Fruit fly (Drosophila melanogaster) S2 (cell line): Measurements from ENCODE around the gene Sry-beta.

Experiments
- CG8478 ChIP-seq: fragments of >200 bp; optimal IDR thresholded peaks from 2 replicates; lab custom pipeline; 2018
- CTCF ChIP-seq, 2 experiments: fragments of >200 bp; optimal IDR thresholded peaks; 2 replicates each; lab custom pipeline; 2018

Sry-beta gene

dm6 chr3R:30039494-30039893 lies at the start of gene Sry-beta, which contains the start of the genes janA and Sry-alpha:
Gene Sry-beta, plus strand, starts transcription at chr3R:30039719.
Gene janA, minus strand, starts transcription at chr3R:30039533.
Gene Sry-alpha, plus strand, starts transcription at chr3R:30039719.
- no peak for TF ChIP-seq CG8478 (lab: Kevin White, UChicago)
- TF ChIP-seq CTCF (optimal IDR thresholded peaks at IDR 0.05; lab: Kevin White, UChicago), result no peak

dm6 chr3R:29990681-29991080 lies 48.8 kb upstream of the Sry-beta start:
- TF ChIP-seq CTCF (optimal IDR thresholded peaks at IDR 0.05; lab: Kevin White, UChicago) (no peak), CG8478 (lab: Kevin White, UChicago) (no peak)

dm6 chr3R:29993134-29993533 lies 46.4 kb upstream of the Sry-beta start, which contains the start of gene Acph-1:
Gene Acph-1, minus strand, starts transcription at chr3R:29993411.
- TF ChIP-seq CTCF (optimal IDR thresholded peaks at IDR 0.05; lab: Kevin White, UChicago), result no peak
- no peak for TF ChIP-seq CG8478 (lab: Kevin White, UChicago)

DNA sequence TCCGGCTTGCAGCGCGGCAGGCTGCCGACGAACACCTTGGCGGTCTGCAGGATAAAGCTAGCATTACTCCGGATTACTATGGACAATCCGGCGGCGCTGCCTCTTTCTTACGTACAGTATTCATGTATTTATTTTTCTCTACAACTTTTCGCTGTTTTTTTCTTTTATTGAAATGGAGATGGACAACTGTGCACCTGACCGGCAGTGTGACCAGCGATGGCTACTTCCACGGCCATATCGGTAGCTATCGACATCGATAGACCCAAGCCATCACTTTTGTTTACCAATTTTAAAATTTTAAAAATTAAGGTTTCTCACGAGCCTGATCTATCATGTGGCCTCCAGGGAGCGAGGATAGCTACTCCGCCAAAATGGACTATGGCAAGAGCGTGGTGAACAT lies 44.5 kb upstream of the Sry-beta start, which contains the start of the genes CG7903 and Sas-6:
CG7903 (minus strand) TSS at position 197 of the 400 bp plus-strand sequence.
Sas-6 (plus strand) TSS at position 323 of the 400 bp plus-strand sequence.
- TF ChIP-seq CTCF (optimal IDR thresholded peaks at IDR 0.05; lab: Kevin White, UChicago), result no peak
- TF ChIP-seq CG8478 (lab: Kevin White, UChicago), result no peak

DNA sequence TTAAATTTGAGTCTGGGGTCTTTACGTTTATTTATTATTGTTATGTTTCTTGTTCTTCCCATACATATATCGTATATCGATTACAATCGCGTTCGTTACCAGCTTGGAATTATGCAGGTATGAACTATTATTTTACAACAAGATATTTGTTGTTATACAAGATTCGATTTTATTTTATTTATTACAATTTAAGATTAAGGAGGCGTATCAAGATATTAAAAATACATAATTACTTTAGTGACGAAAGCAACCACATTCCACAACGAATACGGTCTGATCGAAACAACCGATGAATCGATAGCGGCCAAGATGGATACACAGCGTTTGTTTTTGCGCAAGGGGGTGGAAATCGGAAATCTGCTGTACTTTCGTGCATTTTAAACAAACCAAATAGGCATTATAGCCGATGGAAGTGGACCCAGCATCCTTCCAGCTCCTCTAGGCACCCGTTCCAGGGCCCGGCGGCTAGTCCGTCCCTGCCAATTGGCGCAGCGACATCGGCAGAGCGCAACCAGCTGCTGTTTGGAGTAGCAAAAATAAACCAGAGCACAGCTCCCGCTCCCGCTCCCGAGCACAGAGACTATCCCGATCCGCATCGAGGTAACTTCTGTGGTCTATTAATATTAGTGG lies 41.8 kb upstream of the Sry-beta start, which contains the start of the genes CG15525 and CG11504:
CG15525 (minus strand) TSS at position 70 of the 630 bp plus-strand sequence.
CG11504 (plus strand) TSS at position 294 of the 630 bp plus-strand sequence.
- TF ChIP-seq CG8478 (lab: Kevin White, UChicago) (no peak), CTCF (optimal IDR thresholded peaks at IDR 0.05; lab: Kevin White, UChicago) (no peak)

- no peak for TF ChIP-seq CG8478 (lab: Kevin White, UChicago)
- no peak for TF ChIP-seq CTCF (optimal IDR thresholded peaks at IDR 0.05; lab: Kevin White, UChicago)
Observed at dm6 chr3R:29999495-29999894, 40.0 kb upstream of the Sry-beta start, which contains the start of gene CG34298. Gene CG34298, plus strand, starts transcription at chr3R:29999795.

DNA sequence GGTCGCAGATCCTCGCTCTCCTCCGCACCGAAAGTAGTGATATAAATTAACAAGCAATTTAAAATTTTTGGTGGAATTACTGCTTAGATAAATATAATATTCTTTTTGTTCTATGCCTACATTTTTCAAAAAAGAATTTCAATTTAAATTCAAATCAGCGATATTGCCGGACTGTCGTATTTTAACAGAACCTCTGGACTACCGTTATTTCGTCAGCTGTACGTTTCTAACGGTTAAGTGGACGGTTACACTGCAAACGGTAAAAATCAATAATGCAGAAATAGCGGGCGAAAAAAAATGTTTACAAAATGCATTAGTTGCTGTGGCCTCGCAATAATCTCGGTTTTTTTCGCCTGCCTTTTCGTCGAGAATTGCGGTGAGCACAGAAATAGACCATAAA lies 39.2 kb upstream of the Sry-beta start, which contains the start of gene Tace:
Tace (plus strand) TSS at position 245 of the 400 bp plus-strand sequence.
- TF ChIP-seq CTCF (optimal IDR thresholded peaks at IDR 0.05; lab: Kevin White, UChicago) (peak in 1 of 2 experiments; percentile 21), CG8478 (lab: Kevin White, UChicago) (no peak)

DNA sequence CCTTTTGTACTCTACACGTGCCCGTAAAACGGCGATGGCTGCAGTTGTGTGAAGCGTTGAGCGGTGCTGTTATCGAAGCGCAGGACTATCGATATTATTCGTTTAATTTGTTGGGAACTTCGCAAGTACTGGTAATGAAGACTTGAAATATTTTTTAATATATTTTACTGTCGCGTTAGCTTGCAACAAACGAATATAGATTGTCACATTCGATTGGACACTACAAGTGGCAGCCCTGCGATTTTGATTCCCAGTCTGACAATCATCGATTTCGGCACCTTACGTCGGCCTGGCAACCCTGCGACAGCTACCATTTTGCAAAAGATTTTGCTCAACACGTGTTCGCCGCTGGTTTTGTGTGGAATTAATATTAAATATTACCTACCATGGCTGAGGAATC lies 34.9 kb upstream of the Sry-beta start, which contains the start of the genes Nlp and Nph:
Nlp (plus strand) TSS at position 138 of the 400 bp plus-strand sequence.
Nph (minus strand) TSS at position 214 of the 400 bp plus-strand sequence.
- peak in 1 of 2 experiments; percentile 2 for TF ChIP-seq CTCF (optimal IDR thresholded peaks at IDR 0.05; lab: Kevin White, UChicago)
- no peak for TF ChIP-seq CG8478 (lab: Kevin White, UChicago)

DNA sequence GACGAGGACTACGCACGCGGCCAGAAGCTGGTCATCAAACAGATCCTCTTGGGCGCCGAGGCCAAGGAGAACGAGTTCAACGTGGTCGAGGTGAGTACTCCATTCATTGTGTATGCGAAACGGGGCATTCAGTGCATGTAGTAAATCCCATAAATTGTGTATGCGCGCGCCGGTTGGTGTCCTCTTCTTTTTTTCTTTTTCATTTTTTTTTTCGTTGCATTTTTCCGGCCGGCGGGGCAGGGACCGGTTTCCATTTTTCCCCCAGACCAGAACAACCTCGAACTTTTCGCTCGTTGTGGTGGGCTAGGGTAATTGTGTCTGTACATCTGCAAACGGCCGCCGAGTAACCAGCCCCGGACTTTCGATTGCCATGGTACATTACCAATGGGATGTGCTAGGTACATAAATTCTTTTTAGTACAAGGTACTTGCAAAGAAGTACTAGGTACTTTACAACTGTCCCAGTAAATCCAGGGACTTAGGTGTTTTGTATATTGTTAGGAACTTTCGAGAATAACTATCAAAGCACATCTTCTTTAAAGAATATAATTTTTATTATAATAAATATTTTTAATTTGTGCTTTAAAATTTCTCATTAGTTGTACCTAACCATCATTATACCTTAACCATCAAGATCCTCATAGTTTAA lies 34.1 kb upstream of the Sry-beta start:
- no peak for TF ChIP-seq CTCF (optimal IDR thresholded peaks at IDR 0.05; lab: Kevin White, UChicago)
- no peak for TF ChIP-seq CG8478 (lab: Kevin White, UChicago)

dm6 chr3R:30009173-30009572 lies 30.3 kb upstream of the Sry-beta start, which contains the start of gene CG7912:
Gene CG7912, minus strand, starts transcription at chr3R:30009189.
- no peak for TF ChIP-seq CTCF (optimal IDR thresholded peaks at IDR 0.05; lab: Kevin White, UChicago)
- no peak for TF ChIP-seq CG8478 (lab: Kevin White, UChicago)

dm6 chr3R:30012602-30013489 lies 26.7 kb upstream of the Sry-beta start:
- TF ChIP-seq CTCF (optimal IDR thresholded peaks at IDR 0.05; lab: Kevin White, UChicago), result no peak
- no peak for TF ChIP-seq CG8478 (lab: Kevin White, UChicago)

DNA sequence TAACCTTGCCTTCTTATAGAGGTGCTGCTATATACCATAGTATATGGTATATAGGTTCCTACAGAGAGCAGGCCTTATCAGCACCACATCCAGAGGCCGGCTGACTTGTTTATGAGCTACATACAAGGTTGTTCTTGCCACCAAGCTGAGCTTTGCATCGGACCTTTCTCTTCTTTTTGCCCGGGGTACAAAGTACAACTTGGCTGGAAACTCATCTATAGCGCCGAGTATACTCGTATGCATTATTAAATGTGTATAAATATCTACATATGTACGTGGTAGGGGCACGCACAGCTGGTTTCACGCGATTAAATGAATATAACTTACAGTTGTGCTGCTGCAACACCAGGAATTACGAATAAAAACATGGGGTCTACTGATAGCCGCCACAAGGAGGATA lies 25.6 kb upstream of the Sry-beta start:
- TF ChIP-seq CTCF (optimal IDR thresholded peaks at IDR 0.05; lab: Kevin White, UChicago) (no peak), CG8478 (lab: Kevin White, UChicago) (no peak)

DNA sequence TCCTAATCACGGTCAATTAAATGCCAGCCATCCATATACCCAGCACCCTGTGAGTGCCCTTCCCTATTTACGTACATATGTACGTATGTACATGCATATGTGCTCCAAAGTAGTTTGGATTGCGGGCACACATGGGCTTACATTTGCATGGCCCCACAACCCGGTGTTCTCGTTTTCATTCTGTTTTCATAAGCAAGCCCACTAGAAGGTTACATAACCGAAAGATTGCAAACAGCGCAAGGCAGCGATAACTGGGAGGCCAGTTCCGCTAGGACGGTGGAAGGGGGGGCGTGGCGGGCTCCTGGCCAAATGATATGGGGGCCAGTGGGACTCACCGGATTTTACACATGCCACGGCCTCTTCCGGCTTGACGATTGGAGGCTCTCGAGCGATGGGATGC lies 25.0 kb upstream of the Sry-beta start:
- no peak for TF ChIP-seq CG8478 (lab: Kevin White, UChicago)
- no peak for TF ChIP-seq CTCF (optimal IDR thresholded peaks at IDR 0.05; lab: Kevin White, UChicago)
